Worm (Caenorhabditis elegans) whole organism, mixed stage, embryonic: ENCODE data around the gene rha-2.

Experiments
- M03D4.4 ChIP-seq: sonication (generic microtip); optimal IDR thresholded peaks from 2 replicates; lab custom pipeline; 2017; ENCODE audit warnings: mild to moderate bottlenecking, missing genetic modification characterization, missing compliant biosample characterization
- bed-3 ChIP-seq: fragments of 200-800 bp; sonication (Bioruptor generic); optimal IDR thresholded peaks from 3 replicates; lab custom pipeline; 2018; ENCODE audit warnings: mild to moderate bottlenecking, missing genetic modification characterization, moderate library complexity, missing compliant biosample characterization
- blmp-1 ChIP-seq: fragments of 150-350 bp; optimal IDR thresholded peaks from 2 replicates; lab custom pipeline; 2014; ENCODE audit warnings: missing biosample characterization, missing genetic modification characterization
- ceh-39 ChIP-seq: fragments of 150-350 bp; optimal IDR thresholded peaks from 2 replicates; lab custom pipeline; 2014; ENCODE audit warnings: missing biosample characterization, missing genetic modification characterization
- ceh-43 ChIP-seq: fragments of 200-800 bp; sonication (Bioruptor generic); optimal IDR thresholded peaks from 2 replicates; lab custom pipeline; 2018; ENCODE audit warnings: mild to moderate bottlenecking, missing genetic modification characterization, moderate library complexity, missing compliant biosample characterization
- ceh-83 ChIP-seq: fragments of 200-800 bp; sonication (Bioruptor generic); optimal IDR thresholded peaks from 2 replicates; lab custom pipeline; 2018; ENCODE audit warnings: mild to moderate bottlenecking, missing genetic modification characterization, missing compliant biosample characterization
- ces-1 ChIP-seq: fragments of 150-350 bp; optimal IDR thresholded peaks from 2 replicates; lab custom pipeline; 2014; ENCODE audit warnings: missing biosample characterization, missing genetic modification reagents, missing genetic modification characterization
- cnd-1 ChIP-seq: fragments of 200-800 bp; sonication (Bioruptor generic); optimal IDR thresholded peaks from 2 replicates; lab custom pipeline; 2018; ENCODE audit warnings: mild to moderate bottlenecking, missing genetic modification characterization, missing compliant biosample characterization
- drap-1 ChIP-seq: fragments of 200-800 bp; sonication (Bioruptor generic); optimal IDR thresholded peaks from 3 replicates; lab custom pipeline; 2018; ENCODE audit warnings: mild to moderate bottlenecking, missing genetic modification characterization, missing compliant biosample characterization
- elt-1 ChIP-seq: sonication (generic microtip); optimal IDR thresholded peaks from 2 replicates; lab custom pipeline; 2017; ENCODE audit warnings: missing genetic modification characterization, mild to moderate bottlenecking, missing compliant biosample characterization, antibody characterized with exemption, moderate library complexity, borderline replicate concordance; ENCODE audit not compliant: insufficient read depth
- elt-3 ChIP-seq: fragments of 150-350 bp; optimal IDR thresholded peaks from 2 replicates; lab custom pipeline; 2014; ENCODE audit warnings: missing biosample characterization, missing genetic modification characterization
- ham-2 ChIP-seq: fragments of 200-800 bp; sonication (Bioruptor generic); optimal IDR thresholded peaks from 2 replicates; lab custom pipeline; 2018; ENCODE audit warnings: mild to moderate bottlenecking, missing genetic modification characterization, missing compliant biosample characterization
- hlh-1 ChIP-seq: fragments of 150-350 bp; optimal IDR thresholded peaks from 2 replicates; lab custom pipeline; 2014; ENCODE audit warnings: missing biosample characterization, missing genetic modification reagents, missing genetic modification characterization
- lin-13 ChIP-seq: fragments of 150-350 bp; optimal IDR thresholded peaks from 2 replicates; lab custom pipeline; 2014; ENCODE audit warnings: missing biosample characterization, missing genetic modification characterization
- lin-32 ChIP-seq: fragments of 200-800 bp; sonication (Bioruptor generic); optimal IDR thresholded peaks from 2 replicates; lab custom pipeline; 2018; ENCODE audit warnings: mild to moderate bottlenecking, missing genetic modification characterization, missing compliant biosample characterization
- lsy-2 ChIP-seq: fragments of 150-350 bp; optimal IDR thresholded peaks from 2 replicates; lab custom pipeline; 2014; ENCODE audit warnings: missing biosample characterization, missing genetic modification characterization
- mab-5 ChIP-seq: fragments of 150-350 bp; optimal IDR thresholded peaks from 2 replicates; lab custom pipeline; 2014; ENCODE audit warnings: missing biosample characterization, missing genetic modification characterization
- mep-1 ChIP-seq: fragments of 150-350 bp; optimal IDR thresholded peaks from 2 replicates; lab custom pipeline; 2017; ENCODE audit warnings: missing biosample characterization, missing genetic modification reagents, missing genetic modification characterization, inconsistent platforms
- mls-2 ChIP-seq: sonication (generic microtip); optimal IDR thresholded peaks from 2 replicates; lab custom pipeline; 2016; ENCODE audit warnings: mild to moderate bottlenecking, missing genetic modification characterization, moderate library complexity, missing compliant biosample characterization
- nhr-12 ChIP-seq: fragments of 150-350 bp; optimal IDR thresholded peaks from 2 replicates; lab custom pipeline; 2014; ENCODE audit warnings: missing biosample characterization, missing genetic modification characterization
- nhr-2 ChIP-seq: fragments of 150-350 bp; optimal IDR thresholded peaks from 2 replicates; lab custom pipeline; 2014; ENCODE audit warnings: missing biosample characterization, missing genetic modification characterization
- nhr-237 ChIP-seq: fragments of 150-350 bp; optimal IDR thresholded peaks from 2 replicates; lab custom pipeline; 2014; ENCODE audit warnings: missing biosample characterization, missing genetic modification characterization
- nhr-76 ChIP-seq: sonication (generic microtip); optimal IDR thresholded peaks from 2 replicates; lab custom pipeline; 2017; ENCODE audit warnings: missing biosample characterization, missing genetic modification characterization
- pha-4 ChIP-seq: fragments of 150-350 bp; optimal IDR thresholded peaks from 2 replicates; lab custom pipeline; 2018; ENCODE audit warnings: missing biosample characterization, missing genetic modification reagents, missing genetic modification characterization
- sem-2 ChIP-seq: fragments of 200-800 bp; sonication (Bioruptor generic); optimal IDR thresholded peaks from 2 replicates; lab custom pipeline; 2018; ENCODE audit warnings: mild to moderate bottlenecking, missing genetic modification characterization, missing compliant biosample characterization
- snpc-4 ChIP-seq: fragments of 150-350 bp; optimal IDR thresholded peaks from 2 replicates; lab custom pipeline; 2014; ENCODE audit warnings: missing biosample characterization, missing genetic modification characterization
- sptf-1 ChIP-seq: sonication (generic microtip); optimal IDR thresholded peaks from 2 replicates; lab custom pipeline; 2017; ENCODE audit warnings: mild to moderate bottlenecking, missing genetic modification characterization, moderate library complexity, missing compliant biosample characterization
- unc-120 ChIP-seq: sonication (generic microtip); optimal IDR thresholded peaks from 2 replicates; lab custom pipeline; 2017; ENCODE audit warnings: missing genetic modification characterization, missing compliant biosample characterization; ENCODE audit not compliant: poor library complexity, severe bottlenecking
- unc-39 ChIP-seq: fragments of 150-350 bp; optimal IDR thresholded peaks from 2 replicates; lab custom pipeline; 2014; ENCODE audit warnings: missing biosample characterization, missing genetic modification characterization
- unc-62 ChIP-seq: fragments of 150-350 bp; optimal IDR thresholded peaks from 2 replicates; lab custom pipeline; 2014; ENCODE audit warnings: missing biosample characterization, missing genetic modification reagents, missing genetic modification characterization
- zip-8 ChIP-seq: fragments of 150-350 bp; optimal IDR thresholded peaks from 2 replicates; lab custom pipeline; 2014; ENCODE audit warnings: missing biosample characterization, missing genetic modification characterization
- ztf-11 ChIP-seq: fragments of 150-350 bp; optimal IDR thresholded peaks from 2 replicates; lab custom pipeline; 2014; ENCODE audit warnings: missing biosample characterization, missing genetic modification characterization

Gene rha-2

DNA sequence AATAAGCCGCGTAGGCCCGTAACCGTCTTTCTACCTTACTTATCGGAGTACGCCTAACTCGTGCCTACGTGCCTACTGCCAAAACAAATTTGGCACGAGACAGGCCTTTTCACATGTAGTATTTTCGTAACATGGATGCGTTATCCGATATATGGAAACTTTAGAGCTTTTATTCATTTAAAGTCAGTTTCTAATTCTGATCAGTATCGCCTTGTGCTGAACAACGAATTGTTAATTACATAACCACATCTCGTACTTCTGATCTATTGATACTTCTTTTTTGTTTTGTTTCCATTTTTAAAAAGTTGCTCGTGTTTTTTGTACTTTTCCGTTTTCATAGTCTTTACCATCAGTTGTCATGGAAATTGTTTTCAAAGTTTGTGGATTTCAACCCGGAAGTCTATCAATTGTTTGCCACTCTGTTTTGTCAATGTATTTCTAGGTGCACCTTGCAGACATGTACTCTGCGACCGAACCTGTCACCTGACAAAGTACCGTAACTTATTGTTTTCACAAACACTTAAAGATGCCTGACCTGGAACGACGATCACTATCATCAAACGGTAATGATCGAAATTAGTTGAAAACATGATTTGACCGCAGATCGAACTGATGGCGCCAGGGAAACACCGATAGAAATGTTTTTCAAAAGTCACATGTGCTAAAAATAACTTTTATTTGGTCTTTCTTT is 43.5 kb upstream of the rha-2 start:
- TF ChIP-seq ces-1 (no peak), sptf-1 (tag; lab: Kevin White, UChicago) (no peak), snpc-4 (no peak), ceh-83 (GFP tag; lab: Kevin White, UChicago) (no peak), pha-4 (no peak), nhr-237 (tag; lab: Kevin White, UChicago) (no peak), zip-8 (tag; lab: Kevin White, UChicago) (no peak), nhr-76 (tag; lab: Kevin White, UChicago) (no peak), nhr-2 (tag; lab: Kevin White, UChicago) (no peak), unc-120 (tag; lab: Kevin White, UChicago) (no peak), M03D4.4 (tag; lab: Kevin White, UChicago) (no peak), elt-3 (tag; lab: Kevin White, UChicago) (no peak), hlh-1 (no peak), unc-62 (GFP tag; lab: Kevin White, UChicago) (no peak), sem-2 (GFP tag; lab: Kevin White, UChicago) (no peak)

DNA sequence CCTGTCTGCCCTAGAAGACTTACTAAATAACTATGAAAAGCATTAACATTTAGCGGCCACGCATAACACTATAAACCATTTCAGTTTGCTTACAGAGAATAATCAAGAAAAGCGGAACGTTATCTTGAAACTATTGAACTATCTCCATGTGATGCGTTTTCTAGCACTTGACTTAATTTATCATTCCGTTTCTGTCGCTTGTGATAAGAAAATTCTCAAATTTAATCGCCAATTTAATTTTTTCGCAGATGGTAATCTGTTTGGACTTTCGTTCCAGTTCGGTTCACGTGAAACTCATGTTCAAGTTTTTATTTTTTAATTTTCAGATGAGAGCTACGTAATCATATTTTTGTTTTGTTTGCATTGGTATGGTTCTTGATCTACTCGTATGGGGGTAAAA is 42.6 kb upstream of the rha-2 start:
- TF ChIP-seq drap-1 (GFP tag; lab: Kevin White, UChicago) = no peak
- no peak for TF ChIP-seq nhr-2 (tag; lab: Kevin White, UChicago)
- no peak for TF ChIP-seq sptf-1 (tag; lab: Kevin White, UChicago)
- TF ChIP-seq ces-1 = no peak
- no peak for TF ChIP-seq snpc-4
- TF ChIP-seq ceh-83 (GFP tag; lab: Kevin White, UChicago) = no peak
- no peak for TF ChIP-seq bed-3 (GFP tag; lab: Kevin White, UChicago)
- no peak for TF ChIP-seq mls-2 (tag; lab: Kevin White, UChicago)
- no peak for TF ChIP-seq mab-5 (tag; lab: Kevin White, UChicago)
- no peak for TF ChIP-seq M03D4.4 (tag; lab: Kevin White, UChicago)
- TF ChIP-seq lin-32 (GFP tag; lab: Kevin White, UChicago) = no peak
- TF ChIP-seq, all 35 proteins: peak for 0

DNA sequence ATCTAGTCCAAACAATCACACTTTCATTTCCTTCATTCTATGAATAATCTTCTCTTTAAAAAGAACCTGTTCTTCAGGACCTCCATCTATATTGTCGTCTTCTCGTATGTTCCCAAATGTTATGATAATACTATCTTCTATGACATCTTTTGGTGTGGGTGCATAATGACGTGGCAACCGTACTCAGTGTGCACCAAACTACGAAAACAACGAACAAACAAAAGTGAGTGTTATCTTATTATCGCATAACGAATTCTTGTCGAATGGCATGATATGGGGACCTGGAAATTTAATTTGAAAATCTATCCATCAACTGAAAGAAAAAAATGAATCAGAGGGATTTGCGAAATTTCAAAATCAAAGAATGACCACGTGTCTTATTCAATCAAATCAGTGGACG is 41.7 kb upstream of the rha-2 start:
- TF ChIP-seq lin-32 (GFP tag; lab: Kevin White, UChicago) = no peak
- TF ChIP-seq lsy-2 (tag; lab: Kevin White, UChicago) = no peak
- no peak for TF ChIP-seq lin-13 (tag; lab: Kevin White, UChicago)
- TF ChIP-seq ham-2 = no peak
- TF ChIP-seq cnd-1 (tag; lab: Kevin White, UChicago) = no peak
- TF ChIP-seq ceh-43 (GFP tag; lab: Kevin White, UChicago) = no peak
- TF ChIP-seq unc-62 (GFP tag; lab: Kevin White, UChicago) = no peak
- no peak for TF ChIP-seq drap-1 (GFP tag; lab: Kevin White, UChicago)
- no peak for TF ChIP-seq mls-2 (tag; lab: Kevin White, UChicago)
- TF ChIP-seq ztf-11 (tag; lab: Kevin White, UChicago) = no peak
- no peak for TF ChIP-seq blmp-1 (tag; lab: Kevin White, UChicago)
- TF ChIP-seq zip-8 (tag; lab: Kevin White, UChicago) = no peak
- TF ChIP-seq mep-1 = no peak
- TF ChIP-seq nhr-76 (tag; lab: Kevin White, UChicago) = no peak
- TF ChIP-seq hlh-1 = no peak
- no peak for TF ChIP-seq pha-4
- TF ChIP-seq unc-39 = no peak

DNA sequence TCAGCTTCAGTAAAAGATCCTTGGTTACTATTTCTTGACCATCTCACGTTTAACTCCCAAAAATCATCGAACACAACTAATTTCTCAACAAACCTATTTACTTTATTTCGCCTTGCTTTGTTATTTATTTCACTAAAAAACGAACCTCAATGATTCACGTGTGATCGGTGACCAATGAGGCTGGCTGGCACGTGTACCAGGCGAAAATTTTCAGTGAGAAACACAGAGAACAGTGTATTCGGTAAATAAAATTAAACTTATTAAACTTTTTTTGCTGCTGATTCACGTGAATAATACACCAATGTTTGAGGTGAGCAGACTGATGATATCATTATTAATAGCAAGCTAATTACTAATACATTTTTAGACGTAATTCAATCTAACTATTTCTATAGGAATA is 41.0 kb upstream of the rha-2 start:
- no peak for TF ChIP-seq ceh-39
- TF ChIP-seq blmp-1 (tag; lab: Kevin White, UChicago) = no peak
- TF ChIP-seq cnd-1 (tag; lab: Kevin White, UChicago) = no peak

DNA sequence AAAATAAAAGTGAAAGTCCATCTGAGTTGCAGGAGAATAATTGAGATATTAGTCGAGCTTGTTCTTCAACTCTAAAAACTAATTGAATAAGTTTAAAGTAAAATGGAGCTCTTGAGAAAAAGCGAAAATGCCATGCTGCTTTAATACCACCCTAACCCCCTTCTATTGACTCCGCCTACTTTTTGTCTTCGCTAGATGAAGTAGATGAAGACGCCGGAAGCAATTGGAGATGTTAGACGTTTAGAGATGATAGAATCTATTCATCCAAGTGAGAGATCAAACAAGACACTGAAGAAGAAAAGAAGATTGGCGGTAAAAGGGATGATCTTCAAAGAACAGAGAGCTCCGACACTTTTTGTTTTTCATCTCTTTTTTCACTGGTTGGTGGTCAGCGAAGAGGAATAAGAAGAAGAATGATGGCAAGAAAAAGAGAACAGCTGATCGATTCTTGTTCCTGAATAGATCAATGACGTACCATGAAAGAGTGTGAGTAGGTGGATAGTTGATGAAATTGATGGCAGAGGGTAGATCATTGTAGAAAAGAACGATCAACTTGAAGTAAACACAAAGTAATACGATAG is 40.1 kb upstream of the rha-2 start:
- TF ChIP-seq mab-5 (tag; lab: Kevin White, UChicago) (no peak), elt-1 (no peak), nhr-237 (tag; lab: Kevin White, UChicago) (no peak), unc-120 (tag; lab: Kevin White, UChicago) (no peak), nhr-12 (no peak), M03D4.4 (tag; lab: Kevin White, UChicago) (no peak), hlh-1 (no peak), ceh-83 (GFP tag; lab: Kevin White, UChicago) (no peak), pha-4 (no peak), mls-2 (tag; lab: Kevin White, UChicago) (no peak)
